Worm (Caenorhabditis elegans) whole organism, dauer: ENCODE measurements around the gene fbxa-142.

Experiments
- unc-62 ChIP-seq: sonication (generic microtip); optimal IDR thresholded peaks from 2 replicates; lab custom pipeline; 2017; ENCODE audit warnings: missing biosample characterization, missing genetic modification reagents, missing genetic modification characterization

fbxa-142 gene

ce11 chrV:16131249-16131648, at the start of gene fbxa-142:
Gene fbxa-142, minus strand, starts transcription at chrV:16131349.
- no peak for TF ChIP-seq unc-62 (GFP tag; lab: Kevin White, UChicago)

ce11 chrV:16180350-16180749, 49.2 kb upstream of the fbxa-142 start, which contains the start of gene str-106:
Gene str-106, plus strand, starts transcription at chrV:16180650.
- TF ChIP-seq unc-62 (GFP tag; lab: Kevin White, UChicago): no peak

- no peak for TF ChIP-seq unc-62 (GFP tag; lab: Kevin White, UChicago)
Measured at ce11 chrV:16175757-16176156, 44.6 kb upstream of the fbxa-142 start, which contains the start of gene cyp-33D1. Gene cyp-33D1, minus strand, starts transcription at chrV:16175857.

DNA sequence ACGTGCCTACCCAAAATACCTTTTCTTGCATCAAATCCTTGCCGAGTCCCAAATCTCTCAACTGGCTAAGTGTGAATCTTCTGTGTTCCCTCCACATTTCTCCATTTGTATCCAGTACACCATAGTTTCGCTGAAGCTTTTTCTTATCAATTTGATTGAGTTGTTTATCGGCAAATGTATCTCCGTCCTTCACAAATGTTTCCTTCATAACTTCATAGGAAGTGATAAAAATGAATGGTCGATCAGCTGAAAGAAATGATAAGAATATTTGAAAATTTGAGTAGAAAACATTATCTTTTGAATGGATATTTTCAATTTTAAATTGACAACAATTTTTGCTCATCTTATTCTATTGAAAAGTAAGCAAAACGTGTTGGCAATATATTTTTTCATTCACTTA, 44.1 kb upstream of the fbxa-142 start:
- TF ChIP-seq unc-62 (GFP tag; lab: Kevin White, UChicago): no peak

ce11 chrV:16174109-16174508, 43.0 kb upstream of the fbxa-142 start:
- no peak for TF ChIP-seq unc-62 (GFP tag; lab: Kevin White, UChicago)

ce11 chrV:16171721-16172120, 40.6 kb upstream of the fbxa-142 start, which contains the start of gene K05D4.9:
Gene K05D4.9, minus strand, starts transcription at chrV:16171821.
- no peak for TF ChIP-seq unc-62 (GFP tag; lab: Kevin White, UChicago)

DNA sequence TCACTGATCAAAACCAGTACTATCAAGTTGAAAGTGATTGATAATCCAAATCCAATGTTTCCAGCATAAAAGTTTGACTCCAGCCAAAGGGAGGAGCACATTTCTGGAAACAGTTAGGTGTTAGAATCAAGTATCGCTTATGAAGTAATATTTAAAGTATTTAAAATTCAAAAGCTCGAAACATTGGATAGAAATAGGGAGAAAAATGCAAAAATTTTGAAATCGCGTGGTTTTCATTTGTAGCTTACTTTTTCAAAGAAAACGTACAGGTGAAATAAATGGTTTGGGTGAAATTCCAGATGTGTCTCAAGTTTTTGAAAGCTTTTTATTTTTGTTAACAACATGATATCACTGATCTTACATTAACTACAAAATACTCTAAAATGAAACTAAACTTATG, 37.9 kb upstream of the fbxa-142 start, which contains the start of gene str-111:
str-111 (minus strand) TSS at position 101 of the 400 bp plus-strand sequence.
- no peak for TF ChIP-seq unc-62 (GFP tag; lab: Kevin White, UChicago)

DNA sequence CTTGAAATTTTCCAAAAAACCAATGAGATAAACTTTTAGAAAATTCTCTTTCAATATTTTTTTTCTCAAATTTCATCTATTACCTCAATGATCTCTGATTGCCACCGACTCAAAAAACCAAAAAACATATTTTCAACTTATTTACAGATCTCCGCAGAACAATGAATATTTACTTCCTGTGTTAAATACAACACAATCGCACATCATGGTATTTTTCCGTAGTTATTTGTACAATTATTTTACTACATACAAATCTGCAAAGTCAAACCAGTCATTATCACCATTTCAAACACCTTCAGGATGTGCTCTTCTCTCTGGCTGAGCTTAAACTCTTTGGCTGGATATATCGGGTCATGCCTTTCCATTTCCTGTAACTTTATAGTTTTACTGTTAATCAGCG, 34.8 kb upstream of the fbxa-142 start, which contains the start of gene str-108:
str-108 (plus strand) TSS at position 301 of the 400 bp plus-strand sequence.
- TF ChIP-seq unc-62 (GFP tag; lab: Kevin White, UChicago): no peak

ce11 chrV:16163719-16164118, 32.6 kb upstream of the fbxa-142 start, which contains the start of gene F10A3.12:
Gene F10A3.12, plus strand, starts transcription at chrV:16164019.
- TF ChIP-seq unc-62 (GFP tag; lab: Kevin White, UChicago): no peak

DNA sequence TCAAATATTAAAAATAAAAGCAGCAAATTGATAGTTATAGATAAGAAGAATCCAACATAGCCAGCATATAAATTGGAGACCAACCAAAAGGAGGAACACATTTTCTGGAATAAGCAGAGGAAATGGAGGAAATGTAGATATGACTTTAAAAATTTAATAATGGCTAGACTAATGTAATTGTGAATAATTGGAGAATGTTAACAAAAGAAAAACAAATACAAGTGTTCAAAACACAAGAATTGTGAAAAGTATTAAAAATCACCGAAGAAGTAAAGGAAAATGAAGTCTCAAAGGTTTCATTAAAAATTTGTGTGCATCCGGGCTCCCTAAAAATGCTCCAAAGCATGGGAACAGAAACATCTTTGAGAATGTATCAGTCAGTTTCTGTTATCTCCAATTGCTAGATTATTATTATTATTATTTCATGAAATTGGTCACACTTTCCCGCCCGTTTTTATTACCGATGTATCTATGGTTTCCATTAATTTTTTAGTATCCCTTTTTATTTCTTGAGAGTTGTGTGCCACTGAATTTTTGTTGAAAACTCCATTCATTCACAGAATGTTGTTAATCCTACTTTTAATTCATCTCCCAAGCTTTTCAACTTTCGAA, 31.1 kb upstream of the fbxa-142 start, which contains the start of the genes str-109 and F10A3.11:
str-109 (minus strand) TSS at position 101 of the 612 bp plus-strand sequence.
F10A3.11 (plus strand) TSS at position 562 of the 612 bp plus-strand sequence.
- no peak for TF ChIP-seq unc-62 (GFP tag; lab: Kevin White, UChicago)

DNA sequence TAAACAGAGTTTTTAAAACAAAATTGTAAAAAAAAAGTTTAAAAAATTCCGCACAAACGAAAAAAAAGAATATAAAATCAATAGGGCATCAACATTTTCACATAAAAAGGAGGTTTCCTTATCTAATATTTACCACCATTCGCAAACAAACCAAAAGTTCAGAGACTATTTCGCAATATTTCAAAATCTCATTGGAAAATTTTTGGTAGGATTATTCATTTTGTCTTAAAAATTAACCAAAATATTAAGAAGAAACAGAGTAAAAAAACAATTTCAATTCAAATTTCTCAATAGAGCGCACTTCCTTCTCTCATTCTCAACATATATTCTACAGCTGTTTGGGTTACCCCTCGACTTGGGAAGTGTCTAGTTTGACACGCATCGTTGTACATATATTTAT, 28.9 kb upstream of the fbxa-142 start:
- TF ChIP-seq unc-62 (GFP tag; lab: Kevin White, UChicago): no peak

ce11 chrV:16159594-16159993, 28.4 kb upstream of the fbxa-142 start, which contains the start of gene F10A3.17:
Gene F10A3.17, minus strand, starts transcription at chrV:16159694.
- TF ChIP-seq unc-62 (GFP tag; lab: Kevin White, UChicago): no peak

DNA sequence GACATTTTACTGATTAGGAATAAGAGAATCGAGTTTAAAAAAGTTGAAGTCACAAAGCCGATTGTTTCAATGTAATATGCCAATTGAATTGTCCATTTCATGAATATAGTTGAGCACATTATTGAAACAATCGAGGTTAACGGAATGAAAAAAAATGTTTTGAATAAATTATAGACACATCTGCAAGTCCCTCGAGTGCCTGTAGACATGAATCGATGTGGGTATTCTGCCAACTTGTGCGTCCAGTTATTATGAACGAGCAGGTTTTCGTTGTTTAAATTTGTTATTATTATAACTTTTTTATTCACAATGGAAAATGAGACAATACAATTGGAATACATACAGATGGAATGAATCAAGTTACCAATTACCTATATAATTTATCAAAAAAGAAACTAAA, 27.2 kb upstream of the fbxa-142 start, which contains the start of gene str-99:
str-99 (minus strand) TSS at position 101 of the 400 bp plus-strand sequence.
- no peak for TF ChIP-seq unc-62 (GFP tag; lab: Kevin White, UChicago)

- TF ChIP-seq unc-62 (GFP tag; lab: Kevin White, UChicago): no peak
Measured at ce11 chrV:16155111-16155510, 24.0 kb upstream of the fbxa-142 start, which contains the start of gene str-97. Gene str-97, minus strand, starts transcription at chrV:16155211.

- TF ChIP-seq unc-62 (GFP tag; lab: Kevin White, UChicago): no peak
Measured at ce11 chrV:16153375-16153774, 22.2 kb upstream of the fbxa-142 start, which contains the start of gene str-254. Gene str-254, minus strand, starts transcription at chrV:16153475.

DNA sequence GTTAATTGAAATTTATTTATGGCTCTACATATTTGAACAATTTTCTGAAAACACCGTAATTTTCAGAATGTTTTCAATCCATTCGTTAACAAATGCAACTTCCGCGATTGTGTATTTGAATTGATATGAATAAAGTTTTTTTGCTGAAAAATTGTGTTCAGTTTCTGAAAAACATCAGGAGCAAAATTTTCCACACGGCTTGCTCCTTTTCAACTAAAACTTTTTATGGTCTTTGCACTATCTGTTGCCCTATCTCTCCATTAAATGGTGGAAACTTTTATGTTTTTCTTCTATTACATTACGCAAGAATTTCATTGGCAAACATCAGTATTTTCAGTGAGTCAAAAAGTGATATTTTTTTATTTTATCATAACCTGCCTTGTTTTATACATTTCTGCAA, 17.7 kb upstream of the fbxa-142 start, which contains the start of gene F10A3.4:
F10A3.4 (plus strand) TSS at position 301 of the 400 bp plus-strand sequence.
- no peak for TF ChIP-seq unc-62 (GFP tag; lab: Kevin White, UChicago)
